Fruit fly (Drosophila melanogaster) S2 (cell line): ENCODE measurements around the gene E5.

Experiments
- CG8478 ChIP-seq: fragments of >200 bp; optimal IDR thresholded peaks from 2 replicates; lab custom pipeline; 2018
- CTCF ChIP-seq, 2 experiments: fragments of >200 bp; optimal IDR thresholded peaks; 2 replicates each; lab custom pipeline; 2018

- TF ChIP-seq CTCF (optimal IDR thresholded peaks at IDR 0.05; lab: Kevin White, UChicago) (no peak), CG8478 (lab: Kevin White, UChicago) (no peak)
These were observed 18.2 kb upstream of the E5 start for dm6 chr3R:13892870-13893269.
